Worm (Caenorhabditis elegans) whole organism, mixed stage, embryonic: Measurements from ENCODE around the gene fbxb-44.

Source experiments
- ces-1 ChIP-seq: fragments of 150-350 bp; optimal IDR thresholded peaks from 2 replicates; lab custom pipeline; 2014; ENCODE audit warnings: missing biosample characterization, missing genetic modification reagents, missing genetic modification characterization
- hlh-1 ChIP-seq: fragments of 150-350 bp; optimal IDR thresholded peaks from 2 replicates; lab custom pipeline; 2014; ENCODE audit warnings: missing biosample characterization, missing genetic modification reagents, missing genetic modification characterization

ce11 chrII:1537321-1537720, 1.4 kb upstream of the fbxb-44 start, which contains the start of gene fbxb-42:
- TF ChIP-seq ces-1 (GFP tag; lab: Kevin White, UChicago): no peak
- TF ChIP-seq hlh-1 (tag; lab: Kevin White, UChicago): no peak
